Worm (Caenorhabditis elegans) whole organism, dauer: Measurements from ENCODE around the gene lsy-12.

Source experiments
- unc-62 ChIP-seq: sonication (generic microtip); optimal IDR thresholded peaks from 2 replicates; lab custom pipeline; 2017; ENCODE audit warnings: missing biosample characterization, missing genetic modification reagents, missing genetic modification characterization

Gene lsy-12

ce11 chrV:9843376-9843916 is 16.3 kb downstream of the lsy-12 start, which contains the start of gene sru-8:
TSS of gene sru-8 (plus strand) at chrV:9843866.
- no peak for TF ChIP-seq unc-62 (GFP tag; lab: Kevin White, UChicago)

ce11 chrV:9841376-9841775 is 18.4 kb downstream of the lsy-12 start, which contains the start of gene sru-36:
TSS of gene sru-36 (plus strand) at chrV:9841676.
- TF ChIP-seq unc-62 (GFP tag; lab: Kevin White, UChicago): no peak

ce11 chrV:9837679-9838078 is 22.1 kb downstream of the lsy-12 start, which contains the start of gene srsx-21:
TSS of gene srsx-21 (plus strand) at chrV:9837979.
- no peak for TF ChIP-seq unc-62 (GFP tag; lab: Kevin White, UChicago)

ce11 chrV:9835945-9836344 is 23.8 kb downstream of the lsy-12 start, which contains the start of gene sru-38:
TSS of gene sru-38 (minus strand) at chrV:9836045.
- no peak for TF ChIP-seq unc-62 (GFP tag; lab: Kevin White, UChicago)

ce11 chrV:9833900-9834299 is 25.9 kb downstream of the lsy-12 start, which contains the start of gene sru-40:
TSS of gene sru-40 (minus strand) at chrV:9834000.
- no peak for TF ChIP-seq unc-62 (GFP tag; lab: Kevin White, UChicago)

ce11 chrV:9824149-9824548 is 35.6 kb downstream of the lsy-12 start, which contains the start of gene str-2:
TSS of gene str-2 (minus strand) at chrV:9824249.
- TF ChIP-seq unc-62 (GFP tag; lab: Kevin White, UChicago): no peak

ce11 chrV:9821724-9822123 is 38.0 kb downstream of the lsy-12 start, which contains the start of gene str-193:
TSS of gene str-193 (minus strand) at chrV:9821824.
- no peak for TF ChIP-seq unc-62 (GFP tag; lab: Kevin White, UChicago)

ce11 chrV:9816390-9816789 is 43.4 kb downstream of the lsy-12 start, which contains the start of gene sru-31:
TSS of gene sru-31 (plus strand) at chrV:9816690.
- TF ChIP-seq unc-62 (GFP tag; lab: Kevin White, UChicago): no peak

- no peak for TF ChIP-seq unc-62 (GFP tag; lab: Kevin White, UChicago)
Observed at ce11 chrV:9813527-9813926, 46.2 kb downstream of the lsy-12 start, which contains the start of gene sru-30. TSS of gene sru-30 (plus strand) at chrV:9813827.

- TF ChIP-seq unc-62 (GFP tag; lab: Kevin White, UChicago): no peak
Observed at ce11 chrV:9812216-9812615, 47.5 kb downstream of the lsy-12 start.

- no peak for TF ChIP-seq unc-62 (GFP tag; lab: Kevin White, UChicago)
Observed at ce11 chrV:9811154-9811553, 48.6 kb downstream of the lsy-12 start, which contains the start of gene sru-29. TSS of gene sru-29 (plus strand) at chrV:9811454.

ce11 chrV:9805161-9805560 is 54.6 kb downstream of the lsy-12 start, which contains the start of gene sru-37:
TSS of gene sru-37 (plus strand) at chrV:9805461.
- TF ChIP-seq unc-62 (GFP tag; lab: Kevin White, UChicago): no peak

- TF ChIP-seq unc-62 (GFP tag; lab: Kevin White, UChicago): no peak
Observed at ce11 chrV:9803176-9803575, 56.6 kb downstream of the lsy-12 start, which contains the start of gene sru-39. TSS of gene sru-39 (plus strand) at chrV:9803476.

ce11 chrV:9801965-9802364 is 57.8 kb downstream of the lsy-12 start, which contains the start of gene F46B6.10:
TSS of gene F46B6.10 (minus strand) at chrV:9802065.
- TF ChIP-seq unc-62 (GFP tag; lab: Kevin White, UChicago): no peak

ce11 chrV:9799076-9799475 is 60.7 kb downstream of the lsy-12 start, which contains the start of gene F46B6.13:
TSS of gene F46B6.13 (minus strand) at chrV:9799176.
- TF ChIP-seq unc-62 (GFP tag; lab: Kevin White, UChicago): no peak

ce11 chrV:9798212-9798611 is 61.6 kb downstream of the lsy-12 start:
- no peak for TF ChIP-seq unc-62 (GFP tag; lab: Kevin White, UChicago)

ce11 chrV:9796562-9796961 is 63.2 kb downstream of the lsy-12 start, which contains the start of gene F46B6.9:
TSS of gene F46B6.9 (plus strand) at chrV:9796862.
- TF ChIP-seq unc-62 (GFP tag; lab: Kevin White, UChicago): no peak
